Fruit fly (Drosophila melanogaster) whole organism, embryonic: Measurements from ENCODE around the gene CG18749.
A peak's percentile ranks its signal among the peaks of the same experiment; 100 is the strongest.

Experiments used
- Ada2b ChIP-seq: fragments of 200-800 bp; sonication (Bioruptor generic); IDR thresholded peaks from 2 replicates; pipeline ENCODE4 v1.3.6; 2022; ENCODE audit warnings: missing biosample characterization, missing genetic modification characterization
- Bdp1 ChIP-seq: fragments of 200-800 bp; sonication (Bioruptor generic); optimal IDR thresholded peaks from 3 replicates; lab custom pipeline; 2016; ENCODE audit warnings: missing biosample characterization, missing genetic modification characterization
- Blimp-1 ChIP-seq: fragments of 200-800 bp; sonication (Bioruptor generic); optimal IDR thresholded peaks from 3 replicates; lab custom pipeline; 2018; ENCODE audit warnings: missing biosample characterization, missing genetic modification characterization, mild to moderate bottlenecking, moderate library complexity, missing genetic modification reagents
- CG10462 ChIP-seq: fragments of 200-800 bp; sonication (Bioruptor generic); optimal IDR thresholded peaks from 2 replicates; lab custom pipeline; 2016; ENCODE audit warnings: missing biosample characterization, missing genetic modification characterization
- CG10565 ChIP-seq: fragments of 200-800 bp; sonication (Bioruptor generic); optimal IDR thresholded peaks from 3 replicates; lab custom pipeline; 2016; ENCODE audit warnings: missing biosample characterization, mild to moderate bottlenecking, missing genetic modification characterization
- CG11398 ChIP-seq: fragments of 200-800 bp; sonication (Bioruptor generic); optimal IDR thresholded peaks from 2 replicates; lab custom pipeline; 2016; ENCODE audit warnings: missing biosample characterization, missing genetic modification characterization
- CG12104 ChIP-seq: fragments of 200-800 bp; sonication (Bioruptor generic); optimal IDR thresholded peaks from 3 replicates; lab custom pipeline; 2016; ENCODE audit warnings: missing biosample characterization, missing genetic modification characterization
- CG12299 ChIP-seq: fragments of 200-800 bp; sonication (Bioruptor generic); optimal IDR thresholded peaks from 2 replicates; lab custom pipeline; 2018; ENCODE audit warnings: missing biosample characterization, mild to moderate bottlenecking, missing genetic modification characterization
- CG14050 ChIP-seq: fragments of 200-800 bp; sonication (Bioruptor generic); IDR thresholded peaks from 3 replicates; pipeline ENCODE4 v1.3.6; 2022; ENCODE audit warnings: missing biosample characterization, missing genetic modification characterization
- CG14667 ChIP-seq: fragments of 200-800 bp; sonication (Bioruptor generic); IDR thresholded peaks from 2 replicates; pipeline ENCODE4 v1.3.6; 2022; ENCODE audit warnings: missing biosample characterization, missing genetic modification characterization
- CG1602 ChIP-seq: fragments of 200-800 bp; sonication (Bioruptor generic); optimal IDR thresholded peaks from 3 replicates; lab custom pipeline; 2016; ENCODE audit warnings: missing biosample characterization, missing genetic modification characterization
- CG18476 ChIP-seq: fragments of 200-800 bp; sonication (Bioruptor generic); optimal IDR thresholded peaks from 2 replicates; lab custom pipeline; 2016; ENCODE audit warnings: missing biosample characterization, mild to moderate bottlenecking, missing genetic modification characterization
- CG18599 ChIP-seq: fragments of 200-800 bp; sonication (Bioruptor generic); optimal IDR thresholded peaks from 3 replicates; lab custom pipeline; 2017; ENCODE audit warnings: missing biosample characterization, missing genetic modification characterization, mild to moderate bottlenecking, moderate library complexity, missing genetic modification reagents
- CG31224 ChIP-seq: fragments of 200-800 bp; sonication (Bioruptor generic); IDR thresholded peaks from 2 replicates; pipeline ENCODE4 v1.3.6; 2022; ENCODE audit warnings: missing biosample characterization, missing genetic modification characterization
- CG31388 ChIP-seq: fragments of 200-800 bp; sonication (Bioruptor generic); optimal IDR thresholded peaks from 2 replicates; lab custom pipeline; 2016; ENCODE audit warnings: missing biosample characterization, missing genetic modification characterization
- CG3407 ChIP-seq: fragments of 200-800 bp; sonication (Bioruptor generic); optimal IDR thresholded peaks from 2 replicates; lab custom pipeline; 2018; ENCODE audit warnings: missing biosample characterization, mild to moderate bottlenecking, missing genetic modification characterization
- CG4820 ChIP-seq: fragments of 200-800 bp; sonication (Bioruptor generic); optimal IDR thresholded peaks from 3 replicates; lab custom pipeline; 2016; ENCODE audit warnings: missing biosample characterization, missing genetic modification characterization
- CG6272 ChIP-seq: fragments of 200-800 bp; sonication (Bioruptor generic); IDR thresholded peaks from 2 replicates; pipeline ENCODE4 v1.3.6; 2022; ENCODE audit warnings: missing biosample characterization, missing genetic modification characterization
- CG7987 ChIP-seq: fragments of 200-800 bp; sonication (Bioruptor generic); optimal IDR thresholded peaks from 2 replicates; lab custom pipeline; 2018; ENCODE audit warnings: missing biosample characterization, mild to moderate bottlenecking, missing genetic modification characterization, moderate library complexity
- CG8388 ChIP-seq: fragments of 200-800 bp; sonication (Bioruptor generic); optimal IDR thresholded peaks from 2 replicates; lab custom pipeline; 2019; ENCODE audit warnings: missing biosample characterization, mild to moderate bottlenecking, missing genetic modification characterization, moderate library complexity
- CG8924 ChIP-seq: fragments of 200-800 bp; optimal IDR thresholded peaks from 3 replicates; lab custom pipeline; 2019; ENCODE audit warnings: missing biosample characterization, mild to moderate bottlenecking, missing genetic modification characterization, moderate library complexity
- Camta ChIP-seq: fragments of 200-800 bp; sonication (Bioruptor generic); optimal IDR thresholded peaks from 2 replicates; lab custom pipeline; 2016; ENCODE audit warnings: missing biosample characterization, missing genetic modification characterization
- CoRest ChIP-seq: fragments of 200-800 bp; sonication (Bioruptor generic); optimal IDR thresholded peaks from 3 replicates; lab custom pipeline; 2018; ENCODE audit warnings: missing biosample characterization, mild to moderate bottlenecking, missing genetic modification characterization, moderate library complexity
- Ets97D ChIP-seq: fragments of 200-800 bp; sonication (Bioruptor generic); optimal IDR thresholded peaks from 3 replicates; lab custom pipeline; 2016; ENCODE audit warnings: missing biosample characterization, missing genetic modification characterization
- HLH3B ChIP-seq: fragments of 200-800 bp; sonication (Bioruptor generic); IDR thresholded peaks from 2 replicates; pipeline ENCODE4 v1.3.6; 2022; ENCODE audit warnings: missing biosample characterization, missing genetic modification characterization
- Hey ChIP-seq: fragments of 200-800 bp; sonication (Bioruptor generic); optimal IDR thresholded peaks from 3 replicates; lab custom pipeline; 2018; ENCODE audit warnings: missing biosample characterization, mild to moderate bottlenecking, missing genetic modification characterization
- Kr ChIP-seq: fragments of 200-800 bp; sonication (Bioruptor generic); optimal IDR thresholded peaks from 2 replicates; lab custom pipeline; 2017; ENCODE audit warnings: missing biosample characterization, mild to moderate bottlenecking, missing genetic modification characterization
- Mad ChIP-seq: fragments of 200-800 bp; sonication (Bioruptor generic); optimal IDR thresholded peaks from 2 replicates; lab custom pipeline; 2016; ENCODE audit warnings: missing biosample characterization, missing genetic modification characterization
- Med ChIP-seq: fragments of 200-800 bp; sonication (Bioruptor generic); peaks from one replicate; lab custom pipeline; 2016; ENCODE audit warnings: missing biosample characterization, missing genetic modification characterization, mild to moderate bottlenecking, inconsistent platforms, moderate library complexity
- Mes4 ChIP-seq: fragments of 200-800 bp; sonication (Bioruptor generic); optimal IDR thresholded peaks from 2 replicates; lab custom pipeline; 2016; ENCODE audit warnings: missing biosample characterization, missing genetic modification characterization
- Nf-YC ChIP-seq: fragments of 200-800 bp; optimal IDR thresholded peaks from 3 replicates; lab custom pipeline; 2019; ENCODE audit warnings: missing biosample characterization, mild to moderate bottlenecking, missing genetic modification characterization, moderate library complexity
- Stat92E ChIP-seq, 3 experiments: fragments of >200 bp in 2 of 3; fragments of 200-800 bp in 1 of 3; sonication (Bioruptor generic) in 1 of 3; optimal IDR thresholded peaks; 2 replicates each; lab custom pipeline; 2017 to 2019; ENCODE audit warnings: missing biosample characterization in 3 of 3, missing genetic modification characterization in 3 of 3, mild to moderate bottlenecking in 1 of 3, moderate library complexity in 1 of 3
- amos ChIP-seq: fragments of 200-800 bp; sonication (Bioruptor generic); IDR thresholded peaks from 2 replicates; pipeline ENCODE4 v1.3.6; 2022; ENCODE audit warnings: missing biosample characterization, missing genetic modification characterization; ENCODE audit not compliant: partially characterized antibody
- ara ChIP-seq: fragments of 200-800 bp; sonication (Bioruptor generic); IDR thresholded peaks from 2 replicates; pipeline ENCODE4 v1.3.6; 2022; ENCODE audit warnings: missing biosample characterization, missing genetic modification characterization
- bab2 ChIP-seq: fragments of 200-800 bp; sonication (Bioruptor generic); optimal IDR thresholded peaks from 2 replicates; lab custom pipeline; 2016; ENCODE audit warnings: missing biosample characterization, missing genetic modification characterization
- cas ChIP-seq: fragments of 200-800 bp; sonication (Bioruptor generic); IDR thresholded peaks from 2 replicates; pipeline ENCODE4 v1.3.6; 2022; ENCODE audit warnings: missing biosample characterization, missing genetic modification characterization
- cwo ChIP-seq: fragments of 200-800 bp; sonication (Bioruptor generic); optimal IDR thresholded peaks from 3 replicates; lab custom pipeline; 2017; ENCODE audit warnings: missing biosample characterization, missing genetic modification characterization, mild to moderate bottlenecking, moderate library complexity, missing genetic modification reagents
- fd96Cb ChIP-seq: fragments of 200-800 bp; sonication (Bioruptor generic); optimal IDR thresholded peaks from 2 replicates; lab custom pipeline; 2018; ENCODE audit warnings: missing biosample characterization, mild to moderate bottlenecking, missing genetic modification characterization, moderate library complexity
- gsb-n ChIP-seq: fragments of 200-800 bp; sonication (Bioruptor generic); optimal IDR thresholded peaks from 3 replicates; lab custom pipeline; 2018; ENCODE audit warnings: missing biosample characterization, mild to moderate bottlenecking, missing genetic modification characterization
- ham ChIP-seq: fragments of 200-800 bp; sonication (Bioruptor generic); IDR thresholded peaks from 2 replicates; pipeline ENCODE4 v1.3.6; 2022; ENCODE audit warnings: missing biosample characterization, missing genetic modification characterization
- ind ChIP-seq: fragments of 200-800 bp; sonication (Bioruptor generic); optimal IDR thresholded peaks from 3 replicates; lab custom pipeline; 2016; ENCODE audit warnings: missing biosample characterization, missing genetic modification characterization
- klu ChIP-seq: fragments of 200-800 bp; sonication (Bioruptor generic); IDR thresholded peaks from 2 replicates; pipeline ENCODE4 v1.3.6; 2022; ENCODE audit warnings: missing biosample characterization, missing genetic modification characterization
- oc ChIP-seq: fragments of 200-800 bp; sonication (Bioruptor generic); optimal IDR thresholded peaks from 2 replicates; lab custom pipeline; 2018; ENCODE audit warnings: missing biosample characterization, mild to moderate bottlenecking, missing genetic modification characterization, moderate library complexity
- otp ChIP-seq: fragments of 200-800 bp; sonication (Bioruptor generic); IDR thresholded peaks from 3 replicates; pipeline ENCODE4, ENCODE4 v1.3.6; 2022; ENCODE audit warnings: missing biosample characterization, missing genetic modification characterization
- scrt ChIP-seq: fragments of 200-800 bp; sonication (Bioruptor generic); optimal IDR thresholded peaks from 2 replicates; lab custom pipeline; 2018; ENCODE audit warnings: missing biosample characterization, mild to moderate bottlenecking, missing genetic modification characterization, moderate library complexity
- sisA ChIP-seq: fragments of 200-800 bp; sonication (Bioruptor generic); IDR thresholded peaks from 2 replicates; pipeline ENCODE4 v1.3.6; 2022; ENCODE audit warnings: missing biosample characterization, missing genetic modification characterization
- sqz ChIP-seq: fragments of 200-800 bp; sonication (Bioruptor generic); optimal IDR thresholded peaks from 3 replicates; lab custom pipeline; 2018; ENCODE audit warnings: missing biosample characterization, mild to moderate bottlenecking, missing genetic modification characterization
- sug ChIP-seq: fragments of 200-800 bp; optimal IDR thresholded peaks from 2 replicates; lab custom pipeline; 2019; ENCODE audit warnings: missing biosample characterization, mild to moderate bottlenecking, missing genetic modification characterization, moderate library complexity
- tgo ChIP-seq: fragments of 200-800 bp; sonication (Bioruptor generic); IDR thresholded peaks from 3 replicates; pipeline ENCODE4 v1.3.6; 2022; ENCODE audit warnings: missing biosample characterization, missing genetic modification characterization
- ttk ChIP-seq: fragments of 200-800 bp; sonication (Bioruptor generic); IDR thresholded peaks from 2 replicates; pipeline ENCODE4 v2.1.2; 2022; ENCODE audit warnings: missing biosample characterization, missing genetic modification characterization
- tup ChIP-seq: fragments of 200-800 bp; sonication (Bioruptor generic); optimal IDR thresholded peaks from 2 replicates; lab custom pipeline; 2016; ENCODE audit warnings: missing biosample characterization, mild to moderate bottlenecking, missing genetic modification characterization, moderate library complexity
- vfl ChIP-seq: fragments of 200-800 bp; sonication (Bioruptor generic); optimal IDR thresholded peaks from 2 replicates; lab custom pipeline; 2016; ENCODE audit warnings: missing biosample characterization, missing genetic modification characterization

The CG18749 gene

dm6 chr3R:8269740-8270139 is 25.9 kb downstream of the CG18749 start, which contains the start of gene CG9630 (continued):
- TF ChIP-seq otp (no peak), oc (tag; lab: Kevin White, UChicago) (peak; percentile 51), Blimp-1 (GFP tag; lab: Kevin White, UChicago) (no peak), Med (peak; percentile 87), Camta (GFP tag; lab: Kevin White, UChicago) (no peak), CG4820 (GFP tag; lab: Kevin White, UChicago) (no peak), CoRest (tag; lab: Kevin White, UChicago) (peak; percentile 4), Ets97D (GFP tag; lab: Kevin White, UChicago) (peak; percentile 79), cwo (GFP tag; lab: Kevin White, UChicago) (no peak), CG6272 (GFP tag; lab: Robert Waterston, UW) (no peak), CG10565 (no peak), ara (GFP tag; lab: Robert Waterston, UW) (0 out of 2 replicates have a peak, but pooled peaks have one; percentile 12), fd96Cb (tag; lab: Kevin White, UChicago) (no peak), amos (GFP tag; lab: Robert Waterston, UW) (peak; percentile 69), CG18599 (GFP tag; lab: Kevin White, UChicago) (no peak), CG12104 (GFP tag; lab: Kevin White, UChicago) (no peak), CG31224 (GFP tag; lab: Robert Waterston, UW) (no peak), ham (no peak), HLH3B (GFP tag; lab: Robert Waterston, UW) (no peak), ttk (GFP tag; lab: Robert Waterston, UW) (no peak), Mad (GFP tag; lab: Kevin White, UChicago) (no peak), CG12299 (tag; lab: Kevin White, UChicago) (no peak), cas (no peak), CG11398 (no peak), CG31388 (GFP tag; lab: Kevin White, UChicago) (no peak), Mes4 (no peak), sisA (GFP tag; lab: Robert Waterston, UW) (no peak), CG3407 (GFP tag; lab: Kevin White, UChicago) (no peak), Stat92E (GFP tag; optimal IDR thresholded peaks at IDR 0.05; lab: Kevin White, UChicago) (peak in 1 of 3 experiments; percentile 45), Hey (no peak), bab2 (no peak), tup (GFP tag; lab: Kevin White, UChicago) (no peak), CG10462 (GFP tag; lab: Kevin White, UChicago) (no peak), CG7987 (peak; percentile 47), CG18476 (GFP tag; lab: Kevin White, UChicago) (no peak), Ada2b (GFP tag; lab: Robert Waterston, UW) (no peak), CG8388 (no peak), sqz (no peak), sug (tag; lab: Kevin White, UChicago) (no peak), gsb-n (tag; lab: Kevin White, UChicago) (no peak), CG14667 (GFP tag; lab: Robert Waterston, UW) (no peak), scrt (no peak), Nf-YC (tag; lab: Kevin White, UChicago) (no peak), CG1602 (GFP tag; lab: Kevin White, UChicago) (no peak), Kr (GFP tag; lab: Kevin White, UChicago) (no peak), klu (GFP tag; lab: Robert Waterston, UW) (no peak), CG8924 (no peak), Bdp1 (GFP tag; lab: Kevin White, UChicago) (no peak), tgo (GFP tag; lab: Robert Waterston, UW) (no peak), ind (GFP tag; lab: Kevin White, UChicago) (no peak), CG14050 (GFP tag; lab: Robert Waterston, UW) (no peak), vfl (GFP tag; lab: Kevin White, UChicago) (no peak)
